Fruit fly (Drosophila melanogaster): ENCODE data around the gene Ir68a.
A peak's percentile ranks its signal among the peaks of the same experiment; 100 is the strongest.

The Ir68a gene

dm6 chr3L:11276020-11276419 lies 40.0 kb upstream of the Ir68a start (continued):
- no peak for TF ChIP-seq CG18262 (tag; optimal IDR thresholded peaks at IDR 0.05)
- TF ChIP-seq ems (GFP tag; optimal IDR thresholded peaks at IDR 0.05) = no peak
- TF ChIP-seq CG10431 (GFP tag; optimal IDR thresholded peaks at IDR 0.05) = no peak
- peak; percentile 34 for TF ChIP-seq sqz (GFP tag; optimal IDR thresholded peaks at IDR 0.05)
- no peak for TF ChIP-seq CG15269 (tag; optimal IDR thresholded peaks at IDR 0.05)
- peak; percentile 4 for TF ChIP-seq CG17385 (GFP tag; optimal IDR thresholded peaks at IDR 0.05)
- peak; percentile 12 for TF ChIP-seq CG15514 (GFP tag; optimal IDR thresholded peaks at IDR 0.05)
- no peak for TF ChIP-seq CG8478 (optimal IDR thresholded peaks at IDR 0.05)
- no peak for TF ChIP-seq cwo (GFP tag; optimal IDR thresholded peaks at IDR 0.05)
- TF ChIP-seq ERR (GFP tag; optimal IDR thresholded peaks at IDR 0.05) = no peak
- peak; percentile 5 for TF ChIP-seq CG13424 (tag; optimal IDR thresholded peaks at IDR 0.05)
- 0 out of 2 replicates have a peak, but pooled peaks have one; percentile 24 for TF ChIP-seq Rfx (GFP tag; IDR thresholded peaks at IDR 0.05)
- no peak for TF ChIP-seq CG2202 (tag; optimal IDR thresholded peaks at IDR 0.05)
- TF ChIP-seq HLH54F (GFP tag; optimal IDR thresholded peaks at IDR 0.05) = no peak
- TF ChIP-seq sim (GFP tag; IDR thresholded peaks at IDR 0.05) = 0 out of 2 replicates have a peak, but pooled peaks have one; percentile 35
- TF ChIP-seq CG16813 (GFP tag; IDR thresholded peaks at IDR 0.05; ENCODE audit: partially characterized antibody) = no peak
- TF ChIP-seq CG7372 (GFP tag; IDR thresholded peaks at IDR 0.05) = no peak
- no peak for TF ChIP-seq Dref (GFP tag; IDR thresholded peaks at IDR 0.05)
- no peak for TF ChIP-seq tup (GFP tag; optimal IDR thresholded peaks at IDR 0.05)
- TF ChIP-seq BtbVII (GFP tag; optimal IDR thresholded peaks at IDR 0.05) = no peak
- no peak for TF ChIP-seq eve (GFP tag; optimal IDR thresholded peaks at IDR 0.05)
- no peak for TF ChIP-seq Mad (GFP tag; optimal IDR thresholded peaks at IDR 0.05)
- no peak for TF ChIP-seq jing (GFP tag; optimal IDR thresholded peaks at IDR 0.05)
- TF ChIP-seq B-H2 (GFP tag; optimal IDR thresholded peaks at IDR 0.05) = no peak
- TF ChIP-seq lov (optimal IDR thresholded peaks at IDR 0.05) = no peak
- 0 out of 3 replicates have a peak, but pooled peaks have one; percentile 10 for TF ChIP-seq lov (GFP tag; IDR thresholded peaks at IDR 0.05)
- peak; percentile 14 for TF ChIP-seq dmrt11E (tag; optimal IDR thresholded peaks at IDR 0.05)
- no peak for TF ChIP-seq repo (GFP tag; optimal IDR thresholded peaks at IDR 0.05)
- no peak for TF ChIP-seq hb (GFP tag; IDR thresholded peaks at IDR 0.05; ENCODE audit: partially characterized antibody)
- TF ChIP-seq CG4820 (GFP tag; optimal IDR thresholded peaks at IDR 0.05) = no peak
- TF ChIP-seq Doc3 (GFP tag; IDR thresholded peaks at IDR 0.05; ENCODE audit: partially characterized antibody) = no peak
- TF ChIP-seq grau (tag; optimal IDR thresholded peaks at IDR 0.05) = no peak
- TF ChIP-seq slbo (GFP tag; IDR thresholded peaks at IDR 0.05) = no peak
- peak; percentile 32 for TF ChIP-seq Xrp1 (GFP tag; IDR thresholded peaks at IDR 0.05)
- TF ChIP-seq NC2α (GFP tag; optimal IDR thresholded peaks at IDR 0.05) = no peak
- TF ChIP-seq psq (GFP tag; optimal IDR thresholded peaks at IDR 0.05) = no peak
- peak; percentile 70 for TF ChIP-seq Med (GFP tag)
- no peak for TF ChIP-seq phol (tag; optimal IDR thresholded peaks at IDR 0.05)
- TF ChIP-seq CG9609 (GFP tag; optimal IDR thresholded peaks at IDR 0.05) = no peak
- TF ChIP-seq usp (GFP tag; optimal IDR thresholded peaks at IDR 0.05) = no peak

- TF ChIP-seq Pdp1 (GFP tag; optimal IDR thresholded peaks at IDR 0.05) (peak in 1 of 2 experiments; percentile 81), CG6175 (GFP tag; IDR thresholded peaks at IDR 0.05) (peak; percentile 62; the same call in 1 of the 3 replicates), Drgx (GFP tag; IDR thresholded peaks at IDR 0.05) (peak; percentile 55; the same call in 1 of the 2 replicates), lab (GFP tag; optimal IDR thresholded peaks at IDR 0.05) (peak; percentile 3), CG2678 (tag; optimal IDR thresholded peaks at IDR 0.05) (no peak), ATbp (GFP tag; optimal IDR thresholded peaks at IDR 0.05) (no peak), bsh (GFP tag; optimal IDR thresholded peaks at IDR 0.05) (peak in 1 of 2 experiments; percentile 9), cwo (GFP tag; optimal IDR thresholded peaks at IDR 0.05) (peak; percentile 7), CG11696 (GFP tag; IDR thresholded peaks at IDR 0.05) (0 out of 2 replicates have a peak, but pooled peaks have one; percentile 35), CG12236 (GFP tag; optimal IDR thresholded peaks at IDR 0.05) (no peak), CG11247 (GFP tag; IDR thresholded peaks at IDR 0.05) (0 out of 2 replicates have a peak, but pooled peaks have one; percentile 8), exex (tag; optimal IDR thresholded peaks at IDR 0.05) (peak; percentile 9), Atf3 (GFP tag; optimal IDR thresholded peaks at IDR 0.05) (no peak), CG13894 (tag; optimal IDR thresholded peaks at IDR 0.05) (peak; percentile 22)
Measured at dm6 chr3L:11274142-11274672, 38.2 kb upstream of the Ir68a start.

Data from whole organism, embryonic.